Worm (Caenorhabditis elegans) whole organism, L4 larva: ENCODE data around the gene srx-93.

Source experiments
- F26F4.8 ChIP-seq: fragments of 200-800 bp; sonication (Bioruptor generic); conservative IDR thresholded peaks from 2 replicates; pipeline ENCODE4 v1.3.6; 2022; ENCODE audit warnings: missing genetic modification characterization, missing compliant biosample characterization
- R02D3.7 ChIP-seq: fragments of 150-350 bp; sonication (generic microtip); optimal IDR thresholded peaks from 3 replicates; lab custom pipeline; 2014; ENCODE audit warnings: missing biosample characterization, missing genetic modification characterization
- T20F7.1 ChIP-seq: fragments of 200-800 bp; sonication (Bioruptor generic); optimal IDR thresholded peaks from 2 replicates; lab custom pipeline; 2018; ENCODE audit warnings: mild to moderate bottlenecking, missing genetic modification characterization, missing compliant biosample characterization
- T26A8.4 ChIP-seq: fragments of 200-800 bp; sonication (Bioruptor generic); IDR thresholded peaks from 2 replicates; pipeline ENCODE4 v1.3.6; 2022; ENCODE audit warnings: missing genetic modification characterization, missing compliant biosample characterization
- Y105C5A.15 ChIP-seq: fragments of 200-800 bp; sonication (Bioruptor generic); IDR thresholded peaks from 2 replicates; pipeline ENCODE4 v1.3.6; 2022; ENCODE audit warnings: missing genetic modification characterization, missing compliant biosample characterization
- Y5F2A.4 ChIP-seq: fragments of 200-800 bp; sonication (Bioruptor generic); optimal IDR thresholded peaks from 2 replicates; lab custom pipeline; 2018; ENCODE audit warnings: mild to moderate bottlenecking, missing genetic modification characterization, missing compliant biosample characterization
- ZK337.2 ChIP-seq: fragments of 200-800 bp; sonication (Bioruptor generic); IDR thresholded peaks from 2 replicates; pipeline ENCODE4 v1.3.6; 2022; ENCODE audit warnings: missing genetic modification reagents, missing genetic modification characterization, missing compliant biosample characterization
- aly-2 ChIP-seq: sonication (generic microtip); optimal IDR thresholded peaks from 2 replicates; lab custom pipeline; 2018; ENCODE audit warnings: missing biosample characterization, missing genetic modification characterization
- arid-1 ChIP-seq: fragments of 200-800 bp; sonication (Bioruptor generic); conservative IDR thresholded peaks from 2 replicates; pipeline ENCODE4 v1.3.6; 2022; ENCODE audit warnings: missing genetic modification reagents, missing genetic modification characterization, missing compliant biosample characterization
- ceh-20 ChIP-seq: fragments of 200-800 bp; sonication (Bioruptor generic); IDR thresholded peaks from 2 replicates; pipeline ENCODE4 v1.3.6; 2022; ENCODE audit warnings: missing genetic modification reagents, missing genetic modification characterization, missing compliant biosample characterization
- ceh-62 ChIP-seq: sonication (generic microtip); optimal IDR thresholded peaks from 2 replicates; lab custom pipeline; 2017; ENCODE audit warnings: missing biosample characterization, missing genetic modification characterization
- ces-1 ChIP-seq: fragments of 150-350 bp; sonication (generic microtip); optimal IDR thresholded peaks from 4 replicates; lab custom pipeline; 2014; ENCODE audit warnings: missing biosample characterization, missing genetic modification reagents, missing genetic modification characterization
- daf-16 ChIP-seq, 3 experiments: sonication (generic microtip); optimal IDR thresholded peaks; 2 replicates each; lab custom pipeline; 2016 to 2017; ENCODE audit warnings: missing genetic modification characterization in 3 of 3, missing genetic modification reagents in 3 of 3, mild to moderate bottlenecking in 2 of 3, missing compliant biosample characterization in 2 of 3, missing biosample characterization in 1 of 3, moderate library complexity in 1 of 3
- daf-19 ChIP-seq: fragments of 200-800 bp; sonication (Bioruptor generic); conservative IDR thresholded peaks from 2 replicates; pipeline ENCODE4 v1.3.6; 2022; ENCODE audit warnings: missing genetic modification characterization, missing compliant biosample characterization
- dmd-6 ChIP-seq: fragments of 200-800 bp; sonication (Bioruptor generic); IDR thresholded peaks from 2 replicates; pipeline ENCODE4 v1.3.6; 2022; ENCODE audit warnings: missing genetic modification reagents, missing genetic modification characterization, missing compliant biosample characterization
- dmd-8 ChIP-seq: fragments of 200-800 bp; sonication (Bioruptor generic); IDR thresholded peaks from 2 replicates; pipeline ENCODE4 v1.3.6; 2022; ENCODE audit warnings: missing genetic modification characterization, missing compliant biosample characterization
- duxl-1 ChIP-seq: sonication (generic microtip); optimal IDR thresholded peaks from 2 replicates; lab custom pipeline; 2016; ENCODE audit warnings: mild to moderate bottlenecking, missing genetic modification characterization, moderate library complexity, missing compliant biosample characterization; ENCODE audit not compliant: poor library complexity
- fkh-10 ChIP-seq: fragments of 150-350 bp; optimal IDR thresholded peaks from 2 replicates; lab custom pipeline; 2014; ENCODE audit warnings: missing biosample characterization, missing genetic modification reagents, missing genetic modification characterization
- gei-8 ChIP-seq: fragments of 200-800 bp; sonication (Bioruptor generic); optimal IDR thresholded peaks from 2 replicates; lab custom pipeline; 2018; ENCODE audit warnings: mild to moderate bottlenecking, missing genetic modification characterization, missing compliant biosample characterization
- hlh-30 ChIP-seq: sonication (generic microtip); optimal IDR thresholded peaks from 2 replicates; lab custom pipeline; 2017; ENCODE audit warnings: antibody characterized with exemption, mild to moderate bottlenecking, missing genetic modification characterization, missing compliant biosample characterization; ENCODE audit not compliant: insufficient read depth
- hmg-1.1 ChIP-seq: fragments of 200-800 bp; sonication (Bioruptor generic); IDR thresholded peaks from 2 replicates; pipeline ENCODE4 v1.3.6; 2022; ENCODE audit warnings: missing genetic modification reagents, missing genetic modification characterization, missing compliant biosample characterization
- lim-7 ChIP-seq: fragments of 200-800 bp; sonication (Bioruptor generic); IDR thresholded peaks from 2 replicates; pipeline ENCODE4 v1.3.6; 2022; ENCODE audit warnings: missing genetic modification characterization, missing compliant biosample characterization
- lin-1 ChIP-seq: fragments of 200-800 bp; sonication (Bioruptor generic); IDR thresholded peaks from 2 replicates; pipeline ENCODE4 v1.3.6; 2022; ENCODE audit warnings: missing genetic modification reagents, missing genetic modification characterization, missing compliant biosample characterization
- lin-15B ChIP-seq: fragments of 150-350 bp; sonication (generic microtip); optimal IDR thresholded peaks from 3 replicates; lab custom pipeline; 2014; ENCODE audit warnings: missing biosample characterization, missing genetic modification characterization
- lin-29 ChIP-seq: fragments of 200-800 bp; sonication (Bioruptor generic); IDR thresholded peaks from 2 replicates; pipeline ENCODE4 v1.3.6; 2022; ENCODE audit warnings: missing genetic modification reagents, missing genetic modification characterization, missing compliant biosample characterization
- lin-39 ChIP-seq: fragments of 150-350 bp; optimal IDR thresholded peaks from 2 replicates; lab custom pipeline; 2014; ENCODE audit warnings: missing biosample characterization, missing genetic modification reagents, missing genetic modification characterization
- lir-3 ChIP-seq: sonication (generic microtip); optimal IDR thresholded peaks from 2 replicates; lab custom pipeline; 2016; ENCODE audit warnings: mild to moderate bottlenecking, missing genetic modification characterization, missing compliant biosample characterization
- lsy-2 ChIP-seq, 2 experiments: fragments of 150-350 bp in 1 of 2; sonication (generic microtip) in 1 of 2; optimal IDR thresholded peaks; 2 replicates each; lab custom pipeline; 2014 to 2017; ENCODE audit warnings: missing biosample characterization in 2 of 2, missing genetic modification characterization in 2 of 2
- mdt-29 ChIP-seq: fragments of 200-800 bp; sonication (Bioruptor generic); IDR thresholded peaks from 2 replicates; pipeline ENCODE4 v1.3.6; 2022; ENCODE audit warnings: missing genetic modification reagents, missing genetic modification characterization, missing compliant biosample characterization
- mes-2 ChIP-seq: sonication (generic microtip); optimal IDR thresholded peaks from 2 replicates; lab custom pipeline; 2016; ENCODE audit warnings: missing genotype, mild to moderate bottlenecking, missing genetic modification characterization, missing compliant biosample characterization; ENCODE audit not compliant: poor library complexity, severe bottlenecking
- nhr-10 ChIP-seq: fragments of 150-350 bp; optimal IDR thresholded peaks from 2 replicates; lab custom pipeline; 2014; ENCODE audit warnings: missing biosample characterization, missing genetic modification characterization
- nhr-102 ChIP-seq: sonication (generic microtip); optimal IDR thresholded peaks from 2 replicates; lab custom pipeline; 2016; ENCODE audit warnings: mild to moderate bottlenecking, missing genetic modification characterization, moderate library complexity, missing compliant biosample characterization
- nhr-111 ChIP-seq: fragments of 200-800 bp; sonication (Bioruptor generic); optimal IDR thresholded peaks from 2 replicates; lab custom pipeline; 2018; ENCODE audit warnings: mild to moderate bottlenecking, missing genetic modification characterization, missing compliant biosample characterization
- nhr-25 ChIP-seq: sonication (generic microtip); optimal IDR thresholded peaks from 2 replicates; lab custom pipeline; 2017; ENCODE audit warnings: missing genetic modification characterization, mild to moderate bottlenecking, missing compliant biosample characterization, antibody characterized with exemption, moderate library complexity, borderline replicate concordance; ENCODE audit not compliant: insufficient read depth
- nhr-28 ChIP-seq: fragments of 150-350 bp; optimal IDR thresholded peaks from 2 replicates; lab custom pipeline; 2014; ENCODE audit warnings: missing biosample characterization, missing genetic modification characterization
- nhr-6 ChIP-seq: fragments of 150-350 bp; optimal IDR thresholded peaks from 2 replicates; lab custom pipeline; 2014; ENCODE audit warnings: missing biosample characterization, missing genetic modification characterization
- nhr-76 ChIP-seq: fragments of 150-350 bp; optimal IDR thresholded peaks from 2 replicates; lab custom pipeline; 2014; ENCODE audit warnings: missing biosample characterization, missing genetic modification characterization
- pha-4 ChIP-seq, 2 experiments: fragments of 150-350 bp in 1 of 2; fragments of 200-800 bp in 1 of 2; sonication (Bioruptor generic) in 1 of 2; IDR thresholded peaks in 1 of 2; optimal IDR thresholded peaks in 1 of 2; 2 replicates each; pipeline versions ENCODE4 v1.3.6 to Lab custom; 2014 to 2022; ENCODE audit warnings: missing genetic modification characterization in 2 of 2, missing genetic modification reagents in 2 of 2, missing biosample characterization in 1 of 2, missing compliant biosample characterization in 1 of 2
- php-3 ChIP-seq: fragments of 200-800 bp; sonication (Bioruptor generic); IDR thresholded peaks from 2 replicates; pipeline ENCODE4 v1.3.6; 2022; ENCODE audit warnings: missing genetic modification reagents, missing genetic modification characterization, missing compliant biosample characterization
- saeg-2 ChIP-seq: fragments of 200-800 bp; sonication (Bioruptor generic); IDR thresholded peaks from 2 replicates; pipeline ENCODE4 v1.3.6; 2022; ENCODE audit warnings: missing genetic modification reagents, missing genetic modification characterization, missing compliant biosample characterization
- skn-1 ChIP-seq: fragments of 150-350 bp; optimal IDR thresholded peaks from 2 replicates; lab custom pipeline; 2014; ENCODE audit warnings: missing biosample characterization, missing genetic modification characterization
- snpc-4 ChIP-seq: fragments of 150-350 bp; optimal IDR thresholded peaks from 2 replicates; lab custom pipeline; 2014; ENCODE audit warnings: missing biosample characterization, missing genetic modification characterization
- spr-1 ChIP-seq: sonication (generic microtip); optimal IDR thresholded peaks from 2 replicates; lab custom pipeline; 2016; ENCODE audit warnings: mild to moderate bottlenecking, missing genetic modification characterization, missing compliant biosample characterization
- unc-62 ChIP-seq, 3 experiments: fragments of 150-350 bp in 1 of 3; sonication (generic microtip); optimal IDR thresholded peaks in 2 of 3; peaks in 1 of 3; 1 replicate in 1 of 3; 2 replicates in 2 of 3; lab custom pipeline; 2014 to 2017; ENCODE audit warnings: missing biosample characterization in 3 of 3, missing genetic modification characterization in 3 of 3, missing genetic modification reagents in 3 of 3, missing genotype in 1 of 3
- vab-7 ChIP-seq: fragments of 200-800 bp; sonication (Bioruptor generic); IDR thresholded peaks from 2 replicates; pipeline ENCODE4 v1.3.6; 2022; ENCODE audit warnings: missing genetic modification reagents, missing genetic modification characterization, missing compliant biosample characterization
- zfp-3 ChIP-seq: fragments of 200-800 bp; sonication (Bioruptor generic); conservative IDR thresholded peaks from 2 replicates; pipeline ENCODE4 v1.3.6; 2022; ENCODE audit warnings: missing genetic modification reagents, missing genetic modification characterization, missing compliant biosample characterization
- zip-11 ChIP-seq: fragments of 200-800 bp; sonication (Bioruptor generic); IDR thresholded peaks from 2 replicates; pipeline ENCODE4 v1.3.6; 2022; ENCODE audit warnings: missing genetic modification characterization, missing compliant biosample characterization
- zip-2 ChIP-seq: fragments of 150-350 bp; optimal IDR thresholded peaks from 2 replicates; lab custom pipeline; 2014; ENCODE audit warnings: missing biosample characterization, missing genetic modification characterization
- ztf-7 ChIP-seq: fragments of 150-350 bp; optimal IDR thresholded peaks from 2 replicates; lab custom pipeline; 2014; ENCODE audit warnings: missing biosample characterization, missing genetic modification characterization

srx-93 gene

DNA sequence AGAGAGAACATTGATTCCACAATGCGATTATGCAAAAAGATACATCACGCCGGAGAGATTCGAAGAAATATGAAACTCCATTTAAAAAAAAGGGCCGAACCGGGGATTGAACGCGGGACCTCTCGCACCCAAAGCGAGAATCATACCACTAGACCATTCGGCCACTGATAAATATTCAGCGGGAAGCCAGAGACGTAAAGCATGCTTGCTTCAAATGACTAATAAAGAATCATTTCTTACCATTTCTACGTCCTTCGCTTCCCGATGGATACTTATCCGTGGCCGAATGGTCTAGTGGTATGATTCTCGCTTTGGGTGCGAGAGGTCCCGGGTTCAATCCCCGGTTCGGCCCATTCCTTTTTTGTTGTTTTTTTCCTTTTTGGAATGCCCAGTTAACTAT is 32.3 kb downstream of the srx-93 start (continued):
- TF ChIP-seq mes-2 (tag; lab: Kevin White, UChicago) (peak; percentile 35), lsy-2 (tag; optimal IDR thresholded peaks at IDR 0.05; lab: Kevin White, UChicago) (peak in 1 of 2 experiments; percentile 22), hmg-1.1 (GFP tag; lab: Robert Waterston, UW) (peak; percentile 44; the same call in 1 of the 2 replicates), nhr-10 (no peak), ZK337.2 (no peak), nhr-6 (no peak), hlh-30 (tag; lab: Kevin White, UChicago) (no peak), saeg-2 (no peak), nhr-111 (GFP tag; lab: Kevin White, UChicago) (no peak), ztf-7 (tag; lab: Kevin White, UChicago) (no peak), dmd-6 (GFP tag; lab: Robert Waterston, UW) (peak; percentile 24), php-3 (GFP tag; lab: Robert Waterston, UW) (0 out of 2 replicates have a peak, but pooled peaks have one; percentile 17), spr-1 (tag; lab: Kevin White, UChicago) (no peak), T20F7.1 (GFP tag; lab: Kevin White, UChicago) (no peak), duxl-1 (tag; lab: Kevin White, UChicago) (no peak), zip-2 (tag; lab: Kevin White, UChicago) (no peak), lin-39 (tag; lab: Kevin White, UChicago) (no peak), lir-3 (tag; lab: Kevin White, UChicago) (peak; percentile 6), zfp-3 (no peak), nhr-25 (tag; lab: Kevin White, UChicago) (no peak), ceh-62 (no peak), fkh-10 (GFP tag; lab: Kevin White, UChicago) (no peak), ces-1 (GFP tag; lab: Kevin White, UChicago) (no peak), nhr-102 (tag; lab: Kevin White, UChicago) (no peak), mdt-29 (GFP tag; lab: Robert Waterston, UW) (no peak), nhr-76 (tag; lab: Kevin White, UChicago) (no peak), lin-29 (no peak), T26A8.4 (peak; percentile 63), unc-62 (GFP tag; optimal IDR thresholded peaks at IDR 0.05 in 1 of 2; lab: Kevin White, UChicago) (no peak), unc-62 (tag; optimal IDR thresholded peaks at IDR 0.05; lab: Kevin White, UChicago) (no peak), snpc-4 (tag; lab: Kevin White, UChicago) (no peak), daf-19 (GFP tag; lab: Robert Waterston, UW) (no peak), lin-15B (tag; lab: Kevin White, UChicago) (no peak), skn-1 (no peak), Y105C5A.15 (GFP tag; lab: Robert Waterston, UW) (0 out of 2 replicates have a peak, but pooled peaks have one; percentile 18), pha-4 (GFP tag; IDR thresholded peaks at IDR 0.05; lab: Robert Waterston, UW) (no peak), pha-4 (tag; optimal IDR thresholded peaks at IDR 0.05; lab: Kevin White, UChicago) (no peak), gei-8 (no peak), Y5F2A.4 (GFP tag; lab: Kevin White, UChicago) (no peak), ceh-20 (GFP tag; lab: Robert Waterston, UW) (peak; percentile 54; the same call in 1 of the 2 replicates), daf-16 (GFP tag; optimal IDR thresholded peaks at IDR 0.05; lab: Kevin White, UChicago) (peak in 1 of 2 experiments; percentile 17), daf-16 (tag; optimal IDR thresholded peaks at IDR 0.05; lab: Kevin White, UChicago) (peak; percentile 45), lim-7 (GFP tag; lab: Robert Waterston, UW) (peak; percentile 75), dmd-8 (GFP tag; lab: Robert Waterston, UW) (peak; percentile 84), arid-1 (GFP tag; lab: Robert Waterston, UW) (0 out of 2 replicates have a peak, but pooled peaks have one; percentile 36), F26F4.8 (GFP tag; lab: Robert Waterston, UW) (peak; percentile 48; the same call in 1 of the 2 replicates), aly-2 (tag; lab: Kevin White, UChicago) (no peak), nhr-28 (tag; lab: Kevin White, UChicago) (no peak), vab-7 (GFP tag; lab: Robert Waterston, UW) (peak; percentile 58; the same call in 1 of the 2 replicates), zip-11 (GFP tag; lab: Robert Waterston, UW) (no peak), lin-1 (GFP tag; lab: Robert Waterston, UW) (peak; percentile 51), R02D3.7 (tag; lab: Kevin White, UChicago) (no peak)
